Worm (Caenorhabditis elegans) whole organism, L4 larva: Measurements from ENCODE around the gene gskl-1.

ENCODE experiments used
- T26A8.4 ChIP-seq: fragments of 200-800 bp; sonication (Bioruptor generic); IDR thresholded peaks from 2 replicates; pipeline ENCODE4 v1.3.6; 2022; ENCODE audit warnings: missing genetic modification characterization, missing compliant biosample characterization
- ZK546.5 ChIP-seq, 2 experiments: sonication (generic microtip); optimal IDR thresholded peaks; 2 replicates each; lab custom pipeline; 2017; ENCODE audit warnings: missing biosample characterization in 2 of 2, missing genetic modification characterization in 2 of 2
- dmd-6 ChIP-seq: fragments of 200-800 bp; sonication (Bioruptor generic); IDR thresholded peaks from 2 replicates; pipeline ENCODE4 v1.3.6; 2022; ENCODE audit warnings: missing genetic modification reagents, missing genetic modification characterization, missing compliant biosample characterization
- lin-15B ChIP-seq: fragments of 150-350 bp; sonication (generic microtip); optimal IDR thresholded peaks from 3 replicates; lab custom pipeline; 2014; ENCODE audit warnings: missing biosample characterization, missing genetic modification characterization
- madf-5 ChIP-seq, 2 experiments: fragments of 200-800 bp; sonication (Bioruptor generic); IDR thresholded peaks; 2 replicates each; pipeline ENCODE4 v1.3.6; 2022; ENCODE audit warnings: missing compliant biosample characterization in 2 of 2, missing genetic modification characterization in 2 of 2
- mxl-2 ChIP-seq: fragments of 200-800 bp; sonication (Bioruptor generic); conservative IDR thresholded peaks from 2 replicates; pipeline ENCODE4 v1.3.6; 2022; ENCODE audit warnings: missing genetic modification reagents, missing genetic modification characterization, missing compliant biosample characterization
- nhr-28 ChIP-seq: fragments of 150-350 bp; optimal IDR thresholded peaks from 2 replicates; lab custom pipeline; 2014; ENCODE audit warnings: missing biosample characterization, missing genetic modification characterization
- nhr-48 ChIP-seq: sonication (generic microtip); optimal IDR thresholded peaks from 2 replicates; lab custom pipeline; 2016; ENCODE audit warnings: mild to moderate bottlenecking, missing genetic modification characterization, missing compliant biosample characterization
- sdz-12 ChIP-seq: fragments of 200-800 bp; sonication (Bioruptor generic); optimal IDR thresholded peaks from 2 replicates; lab custom pipeline; 2018; ENCODE audit warnings: mild to moderate bottlenecking, missing genetic modification characterization, missing compliant biosample characterization
- unc-62 ChIP-seq, 3 experiments: fragments of 150-350 bp in 1 of 3; sonication (generic microtip); optimal IDR thresholded peaks in 2 of 3; peaks in 1 of 3; 1 replicate in 1 of 3; 2 replicates in 2 of 3; lab custom pipeline; 2014 to 2017; ENCODE audit warnings: missing biosample characterization in 3 of 3, missing genetic modification characterization in 3 of 3, missing genetic modification reagents in 3 of 3, missing genotype in 1 of 3
- zip-2 ChIP-seq: fragments of 150-350 bp; optimal IDR thresholded peaks from 2 replicates; lab custom pipeline; 2014; ENCODE audit warnings: missing biosample characterization, missing genetic modification characterization

DNA sequence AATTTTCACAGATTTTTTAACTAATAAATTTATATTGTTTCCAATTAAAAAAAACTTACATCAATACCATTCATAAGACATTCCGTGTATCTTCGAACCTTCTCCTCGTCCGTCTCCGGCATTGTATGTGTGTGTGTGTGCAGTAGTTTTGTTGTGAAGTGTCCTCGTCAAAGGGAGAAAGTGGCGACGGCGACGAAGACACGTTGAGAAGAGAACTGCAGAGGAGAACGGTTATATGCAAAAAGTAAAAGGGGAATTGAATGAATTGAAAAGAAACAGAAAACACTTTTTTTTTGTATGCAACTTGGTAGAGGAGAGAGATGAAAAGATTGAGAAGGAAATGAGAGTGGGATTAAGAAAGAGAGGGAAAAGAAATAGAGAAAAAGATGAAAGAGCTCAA is 1.9 kb upstream of the gskl-1 start:
- no peak for TF ChIP-seq dmd-6 (GFP tag; lab: Robert Waterston, UW)
- no peak for TF ChIP-seq ZK546.5 (tag; optimal IDR thresholded peaks at IDR 0.05; lab: Kevin White, UChicago)
- TF ChIP-seq T26A8.4: no peak
- no peak for TF ChIP-seq madf-5 (GFP tag; IDR thresholded peaks at IDR 0.05; lab: Robert Waterston, UW)
- TF ChIP-seq lin-15B (tag; lab: Kevin White, UChicago): no peak
- no peak for TF ChIP-seq unc-62 (GFP tag; optimal IDR thresholded peaks at IDR 0.05 in 1 of 2; lab: Kevin White, UChicago)
- TF ChIP-seq unc-62 (tag; optimal IDR thresholded peaks at IDR 0.05; lab: Kevin White, UChicago): no peak
- TF ChIP-seq nhr-28: no peak
- TF ChIP-seq nhr-48 (tag; lab: Kevin White, UChicago): no peak
- TF ChIP-seq zip-2: no peak
- TF ChIP-seq sdz-12 (GFP tag; lab: Kevin White, UChicago): no peak
- TF ChIP-seq mxl-2 (GFP tag; lab: Robert Waterston, UW): no peak
